Worm (Caenorhabditis elegans) whole organism, L1 larva: ENCODE measurements around the gene xtr-1.

Source experiments
- lsy-2 ChIP-seq, 2 experiments: fragments of 150-350 bp; optimal IDR thresholded peaks; 2 replicates each; lab custom pipeline; 2014; ENCODE audit warnings: missing biosample characterization in 2 of 2, missing genetic modification characterization in 2 of 2
- unc-62 ChIP-seq: fragments of 150-350 bp; optimal IDR thresholded peaks from 2 replicates; lab custom pipeline; 2014; ENCODE audit warnings: missing biosample characterization, missing genetic modification reagents, missing genetic modification characterization

- TF ChIP-seq lsy-2 (tag; optimal IDR thresholded peaks at IDR 0.05; lab: Kevin White, UChicago) (no peak), unc-62 (GFP tag; lab: Kevin White, UChicago) (no peak)
Observed at ce11 chrX:11854432-11854831, 1.8 kb downstream of the xtr-1 start.
